Fruit fly (Drosophila melanogaster) whole organism, embryonic: Measurements from ENCODE around the gene par-6.

Experiments used
- BtbVII ChIP-seq: fragments of 200-800 bp; sonication (Bioruptor generic); optimal IDR thresholded peaks from 3 replicates; lab custom pipeline; 2017; ENCODE audit warnings: missing biosample characterization, mild to moderate bottlenecking, missing genetic modification characterization
- CG10565 ChIP-seq: fragments of 200-800 bp; sonication (Bioruptor generic); optimal IDR thresholded peaks from 3 replicates; lab custom pipeline; 2016; ENCODE audit warnings: missing biosample characterization, mild to moderate bottlenecking, missing genetic modification characterization
- CG10959 ChIP-seq: fragments of 200-800 bp; sonication (Bioruptor generic); IDR thresholded peaks from 2 replicates; pipeline ENCODE4 v1.3.6; 2022; ENCODE audit warnings: missing biosample characterization, missing genetic modification characterization
- CG12769 ChIP-seq: fragments of 200-800 bp; sonication (Bioruptor generic); optimal IDR thresholded peaks from 2 replicates; lab custom pipeline; 2019; ENCODE audit warnings: missing biosample characterization, mild to moderate bottlenecking, missing genetic modification characterization, moderate library complexity
- CG13296 ChIP-seq: fragments of 200-800 bp; sonication (Bioruptor generic); optimal IDR thresholded peaks from 3 replicates; lab custom pipeline; 2018; ENCODE audit warnings: missing biosample characterization, mild to moderate bottlenecking, missing genetic modification characterization
- CG15011 ChIP-seq: fragments of 200-800 bp; sonication (Bioruptor generic); optimal IDR thresholded peaks from 3 replicates; lab custom pipeline; 2018; ENCODE audit warnings: missing biosample characterization, mild to moderate bottlenecking, missing genetic modification characterization
- CG15073 ChIP-seq: fragments of 200-800 bp; sonication (Bioruptor generic); optimal IDR thresholded peaks from 2 replicates; lab custom pipeline; 2016; ENCODE audit warnings: missing biosample characterization, missing genetic modification characterization
- CG2116 ChIP-seq: fragments of 200-800 bp; sonication (Bioruptor generic); optimal IDR thresholded peaks from 3 replicates; lab custom pipeline; 2018; ENCODE audit warnings: missing biosample characterization, mild to moderate bottlenecking, missing genetic modification characterization
- CG2889 ChIP-seq: fragments of 200-800 bp; sonication (Bioruptor generic); IDR thresholded peaks from 3 replicates; pipeline ENCODE4 v1.3.6; 2022; ENCODE audit warnings: missing biosample characterization, missing genetic modification characterization
- CG32772 ChIP-seq: fragments of 200-800 bp; sonication (Bioruptor generic); IDR thresholded peaks from 2 replicates; pipeline ENCODE4 v1.3.6; 2022; ENCODE audit warnings: missing biosample characterization, missing genetic modification characterization
- CG33213 ChIP-seq: fragments of 200-800 bp; sonication (Bioruptor generic); optimal IDR thresholded peaks from 3 replicates; lab custom pipeline; 2016; ENCODE audit warnings: missing biosample characterization, missing genetic modification characterization
- CG33557 ChIP-seq: fragments of 200-800 bp; sonication (Bioruptor generic); optimal IDR thresholded peaks from 2 replicates; lab custom pipeline; 2019; ENCODE audit warnings: missing biosample characterization, mild to moderate bottlenecking, missing genetic modification characterization, moderate library complexity
- CG3847 ChIP-seq: fragments of 200-800 bp; sonication (Bioruptor generic); IDR thresholded peaks from 2 replicates; pipeline ENCODE4 v1.3.6; 2022; ENCODE audit warnings: missing biosample characterization, missing genetic modification characterization
- CG4404 ChIP-seq: fragments of 200-800 bp; sonication (Bioruptor generic); IDR thresholded peaks from 2 replicates; pipeline ENCODE4 v1.3.6; 2022; ENCODE audit warnings: missing biosample characterization, missing genetic modification characterization
- CG4707 ChIP-seq: fragments of 200-800 bp; sonication (Bioruptor generic); optimal IDR thresholded peaks from 2 replicates; lab custom pipeline; 2018; ENCODE audit warnings: missing biosample characterization, mild to moderate bottlenecking, missing genetic modification characterization, moderate library complexity
- CG7372 ChIP-seq: fragments of 200-800 bp; sonication (Bioruptor generic); IDR thresholded peaks from 2 replicates; pipeline ENCODE4 v1.3.6; 2022; ENCODE audit warnings: missing biosample characterization, missing genetic modification characterization
- CG8089 ChIP-seq: fragments of 200-800 bp; sonication (Bioruptor generic); optimal IDR thresholded peaks from 3 replicates; lab custom pipeline; 2016; ENCODE audit warnings: missing biosample characterization, missing genetic modification characterization
- CG8359 ChIP-seq: fragments of 200-800 bp; sonication (Bioruptor generic); optimal IDR thresholded peaks from 2 replicates; lab custom pipeline; 2017; ENCODE audit warnings: missing biosample characterization, mild to moderate bottlenecking, missing genetic modification characterization, borderline replicate concordance
- Camta ChIP-seq: fragments of 200-800 bp; sonication (Bioruptor generic); optimal IDR thresholded peaks from 2 replicates; lab custom pipeline; 2016; ENCODE audit warnings: missing biosample characterization, missing genetic modification characterization
- CoRest ChIP-seq: fragments of 200-800 bp; sonication (Bioruptor generic); optimal IDR thresholded peaks from 3 replicates; lab custom pipeline; 2018; ENCODE audit warnings: missing biosample characterization, mild to moderate bottlenecking, missing genetic modification characterization, moderate library complexity
- Dek ChIP-seq: fragments of 200-800 bp; sonication (Bioruptor generic); optimal IDR thresholded peaks from 3 replicates; lab custom pipeline; 2019; ENCODE audit warnings: missing biosample characterization, mild to moderate bottlenecking, missing genetic modification characterization, moderate library complexity
- Dll ChIP-seq: fragments of 200-800 bp; sonication (Bioruptor generic); IDR thresholded peaks from 4 replicates; pipeline ENCODE4 v1.3.6; 2022; ENCODE audit warnings: missing biosample characterization, missing genetic modification characterization; ENCODE audit not compliant: partially characterized antibody
- Fer3 ChIP-seq: fragments of 200-800 bp; sonication (Bioruptor generic); optimal IDR thresholded peaks from 2 replicates; lab custom pipeline; 2018; ENCODE audit warnings: missing biosample characterization, mild to moderate bottlenecking, missing genetic modification characterization, moderate library complexity
- Gsc ChIP-seq: fragments of 200-800 bp; sonication (Bioruptor generic); IDR thresholded peaks from 2 replicates; pipeline ENCODE4 v1.3.6; 2022; ENCODE audit warnings: missing biosample characterization, missing genetic modification characterization
- Hand ChIP-seq: fragments of 200-800 bp; sonication (Bioruptor generic); optimal IDR thresholded peaks from 2 replicates; lab custom pipeline; 2017; ENCODE audit warnings: mild to moderate bottlenecking, missing biosample characterization, missing genetic modification reagents, missing genetic modification characterization
- HmgD ChIP-seq: fragments of 200-800 bp; sonication (Bioruptor generic); optimal IDR thresholded peaks from 3 replicates; lab custom pipeline; 2016; ENCODE audit warnings: missing biosample characterization, missing genetic modification characterization
- Nf-YB ChIP-seq: fragments of 200-800 bp; sonication (Bioruptor generic); optimal IDR thresholded peaks from 3 replicates; lab custom pipeline; 2019; ENCODE audit warnings: missing biosample characterization, mild to moderate bottlenecking, missing genetic modification characterization, moderate library complexity
- Oli ChIP-seq: fragments of 200-800 bp; sonication (Bioruptor generic); optimal IDR thresholded peaks from 2 replicates; lab custom pipeline; 2018; ENCODE audit warnings: missing biosample characterization, mild to moderate bottlenecking, missing genetic modification characterization, moderate library complexity
- Ptx1 ChIP-seq: fragments of 200-800 bp; sonication (Bioruptor generic); IDR thresholded peaks from 2 replicates; pipeline ENCODE4 v1.3.6; 2022; ENCODE audit warnings: missing biosample characterization, missing genetic modification characterization
- Ravus ChIP-seq: fragments of 200-800 bp; sonication (Bioruptor generic); IDR thresholded peaks from 2 replicates; pipeline ENCODE4 v1.3.6; 2022; ENCODE audit warnings: missing biosample characterization, missing genetic modification characterization
- Stat92E ChIP-seq, 3 experiments: fragments of >200 bp in 2 of 3; fragments of 200-800 bp in 1 of 3; sonication (Bioruptor generic) in 1 of 3; optimal IDR thresholded peaks; 2 replicates each; lab custom pipeline; 2017 to 2019; ENCODE audit warnings: missing biosample characterization in 3 of 3, missing genetic modification characterization in 3 of 3, mild to moderate bottlenecking in 1 of 3, moderate library complexity in 1 of 3
- dmrt99B ChIP-seq: fragments of 200-800 bp; sonication (Bioruptor generic); optimal IDR thresholded peaks from 2 replicates; lab custom pipeline; 2018; ENCODE audit warnings: missing biosample characterization, mild to moderate bottlenecking, missing genetic modification characterization, moderate library complexity
- fd3F ChIP-seq: fragments of 200-800 bp; sonication (Bioruptor generic); optimal IDR thresholded peaks from 2 replicates; lab custom pipeline; 2018; ENCODE audit warnings: missing biosample characterization, mild to moderate bottlenecking, missing genetic modification characterization, moderate library complexity
- fu2 ChIP-seq: fragments of 200-800 bp; sonication (Bioruptor generic); optimal IDR thresholded peaks from 2 replicates; lab custom pipeline; 2016; ENCODE audit warnings: missing biosample characterization, missing genetic modification characterization
- gcm2 ChIP-seq: fragments of 200-800 bp; sonication (Bioruptor generic); optimal IDR thresholded peaks from 2 replicates; lab custom pipeline; 2016; ENCODE audit warnings: missing biosample characterization, missing genetic modification characterization
- grn ChIP-seq: fragments of 200-800 bp; sonication (Bioruptor generic); optimal IDR thresholded peaks from 3 replicates; lab custom pipeline; 2017; ENCODE audit warnings: missing biosample characterization, missing genetic modification characterization
- hkb ChIP-seq, 2 experiments: fragments of 200-800 bp in 1 of 2; fragments of >200 bp in 1 of 2; sonication (Bioruptor generic) in 1 of 2; IDR thresholded peaks in 1 of 2; optimal IDR thresholded peaks in 1 of 2; 2 replicates each; pipeline versions ENCODE4 v1.3.6 to Lab custom; 2017 to 2022; ENCODE audit warnings: missing biosample characterization in 1 of 2, missing genetic modification characterization in 1 of 2
- nau ChIP-seq: fragments of 200-800 bp; sonication (Bioruptor generic); optimal IDR thresholded peaks from 3 replicates; lab custom pipeline; 2017; ENCODE audit warnings: missing biosample characterization, mild to moderate bottlenecking, missing genetic modification characterization, missing genetic modification reagents
- ro ChIP-seq: fragments of 200-800 bp; sonication (Bioruptor generic); IDR thresholded peaks from 2 replicates; pipeline ENCODE4 v1.3.6; 2022; ENCODE audit warnings: missing biosample characterization, missing genetic modification characterization
- row ChIP-seq: fragments of 200-800 bp; sonication (Bioruptor generic); IDR thresholded peaks from 3 replicates; pipeline ENCODE4 v1.3.6; 2022; ENCODE audit warnings: missing biosample characterization, missing genetic modification characterization
- salm ChIP-seq: fragments of 200-800 bp; sonication (Bioruptor generic); optimal IDR thresholded peaks from 2 replicates; lab custom pipeline; 2018; ENCODE audit warnings: missing biosample characterization, mild to moderate bottlenecking, missing genetic modification characterization
- shn ChIP-seq: fragments of 200-800 bp; sonication (Bioruptor generic); optimal IDR thresholded peaks from 3 replicates; lab custom pipeline; 2016; ENCODE audit warnings: missing biosample characterization, missing genetic modification characterization
- sqz ChIP-seq: fragments of 200-800 bp; sonication (Bioruptor generic); optimal IDR thresholded peaks from 3 replicates; lab custom pipeline; 2018; ENCODE audit warnings: missing biosample characterization, mild to moderate bottlenecking, missing genetic modification characterization
- tna ChIP-seq: fragments of 200-800 bp; sonication (Bioruptor generic); IDR thresholded peaks from 2 replicates; pipeline ENCODE4 v1.3.6; 2022; ENCODE audit warnings: missing biosample characterization, missing genetic modification characterization; ENCODE audit not compliant: partially characterized antibody
- ttk ChIP-seq: fragments of 200-800 bp; sonication (Bioruptor generic); IDR thresholded peaks from 2 replicates; pipeline ENCODE4 v2.1.2; 2022; ENCODE audit warnings: missing biosample characterization, missing genetic modification characterization
- usp ChIP-seq: fragments of >200 bp; optimal IDR thresholded peaks from 2 replicates; lab custom pipeline; 2017; ENCODE audit warnings: missing biosample characterization, missing genetic modification characterization
- vfl ChIP-seq: fragments of 200-800 bp; sonication (Bioruptor generic); optimal IDR thresholded peaks from 2 replicates; lab custom pipeline; 2016; ENCODE audit warnings: missing biosample characterization, missing genetic modification characterization
- wdn ChIP-seq: fragments of 200-800 bp; sonication (Bioruptor generic); IDR thresholded peaks from 2 replicates; pipeline ENCODE4 v1.3.6; 2022; ENCODE audit warnings: missing biosample characterization, missing genetic modification characterization
- z ChIP-seq: fragments of 200-800 bp; sonication (Bioruptor generic); IDR thresholded peaks from 3 replicates; pipeline ENCODE4 v1.3.6; 2022; ENCODE audit warnings: missing biosample characterization, missing genetic modification characterization

Gene par-6

DNA sequence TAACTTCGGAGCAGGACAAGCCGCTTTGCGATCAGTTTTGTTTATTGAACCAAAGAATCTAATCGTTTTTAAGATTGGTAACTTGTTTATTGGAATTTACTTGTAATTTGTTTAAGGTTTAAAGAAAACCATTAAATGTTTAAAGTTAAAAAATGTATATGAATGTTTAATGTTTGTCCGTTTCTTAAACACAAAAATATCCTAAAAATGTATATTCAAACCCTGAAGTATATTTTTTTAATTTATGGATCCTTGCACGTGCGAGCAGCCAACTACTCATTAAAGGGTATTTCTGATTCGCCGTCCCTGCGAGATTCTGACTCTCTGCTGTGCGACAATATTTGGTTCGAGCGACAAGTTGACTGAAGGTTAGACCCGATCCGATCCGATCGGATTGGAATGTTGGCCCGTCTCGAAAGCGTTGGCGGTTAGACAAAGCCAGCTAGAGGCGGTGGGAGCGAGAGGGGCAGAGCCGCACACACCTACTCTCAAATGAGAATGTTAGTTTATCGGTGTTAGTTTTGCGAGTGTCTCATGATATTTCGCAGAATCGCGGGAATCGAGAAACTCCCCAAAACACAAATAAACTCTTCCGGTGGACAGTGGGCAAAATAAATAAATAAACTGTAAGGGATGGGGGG lies 4.2 kb upstream of the par-6 start (continued):
- TF ChIP-seq Stat92E (GFP tag; optimal IDR thresholded peaks at IDR 0.05; lab: Kevin White, UChicago) (peak in 1 of 3 experiments; percentile 58), CG15073 (GFP tag; lab: Kevin White, UChicago) (peak; percentile 38), dmrt99B (tag; lab: Kevin White, UChicago) (peak; percentile 91), salm (tag; lab: Kevin White, UChicago) (peak; percentile 71), BtbVII (GFP tag; lab: Kevin White, UChicago) (peak; percentile 88), CG13296 (GFP tag; lab: Kevin White, UChicago) (peak; percentile 93), fu2 (peak; percentile 62), sqz (GFP tag; lab: Kevin White, UChicago) (peak; percentile 62), Fer3 (tag; lab: Kevin White, UChicago) (peak; percentile 79), Dll (GFP tag; lab: Robert Waterston, UW) (no peak), CG10959 (GFP tag; lab: Robert Waterston, UW) (peak; percentile 37), ro (no peak), Camta (GFP tag; lab: Kevin White, UChicago) (peak; percentile 85), fd3F (peak; percentile 78), CG33557 (GFP tag; lab: Kevin White, UChicago) (peak; percentile 77), CG2889 (GFP tag; lab: Robert Waterston, UW) (peak; percentile 49; the same call in 1 of the 3 replicates), CG10565 (GFP tag; lab: Kevin White, UChicago) (peak; percentile 9), Ptx1 (GFP tag; lab: Robert Waterston, UW) (peak; percentile 82), HmgD (GFP tag; lab: Kevin White, UChicago) (peak; percentile 67), shn (GFP tag; lab: Kevin White, UChicago) (peak; percentile 72), Gsc (GFP tag; lab: Robert Waterston, UW) (no peak), CG4707 (GFP tag; lab: Kevin White, UChicago) (no peak), CG33213 (GFP tag; lab: Kevin White, UChicago) (peak; percentile 81), tna (GFP tag; lab: Robert Waterston, UW) (no peak), z (GFP tag; lab: Robert Waterston, UW) (0 out of 3 replicates have a peak, but pooled peaks have one; percentile 16), CG8089 (GFP tag; lab: Kevin White, UChicago) (peak; percentile 59), CG4404 (peak; percentile 63), CG3847 (GFP tag; lab: Robert Waterston, UW) (peak; percentile 75), Nf-YB (peak; percentile 76), row (peak; percentile 92), CG7372 (GFP tag; lab: Robert Waterston, UW) (peak; percentile 63; the same call in 1 of the 2 replicates), CG8359 (GFP tag; lab: Kevin White, UChicago) (peak; percentile 46), Oli (peak; percentile 91), CG32772 (peak; percentile 66), nau (GFP tag; lab: Kevin White, UChicago) (peak; percentile 83), hkb (optimal IDR thresholded peaks at IDR 0.05; lab: Kevin White, UChicago) (no peak), hkb (GFP tag; IDR thresholded peaks at IDR 0.05; lab: Robert Waterston, UW) (peak; percentile 85), vfl (peak; percentile 75), Hand (peak; percentile 75), CG15011 (peak; percentile 89), CoRest (tag; lab: Kevin White, UChicago) (peak; percentile 95), Ravus (GFP tag; lab: Robert Waterston, UW) (peak; percentile 14; the same call in 1 of the 2 replicates), CG12769 (tag; lab: Kevin White, UChicago) (peak; percentile 85), Dek (tag; lab: Kevin White, UChicago) (peak; percentile 83), CG2116 (GFP tag; lab: Kevin White, UChicago) (peak; percentile 56), wdn (peak; percentile 62), usp (GFP tag; lab: Kevin White, UChicago) (no peak), ttk (GFP tag; lab: Robert Waterston, UW) (peak; percentile 40; the same call in 1 of the 2 replicates), grn (peak; percentile 59), gcm2 (GFP tag; lab: Kevin White, UChicago) (peak; percentile 59)
